Fruit fly (Drosophila melanogaster): ENCODE data around the gene mAcon1.

mAcon1 gene

DNA sequence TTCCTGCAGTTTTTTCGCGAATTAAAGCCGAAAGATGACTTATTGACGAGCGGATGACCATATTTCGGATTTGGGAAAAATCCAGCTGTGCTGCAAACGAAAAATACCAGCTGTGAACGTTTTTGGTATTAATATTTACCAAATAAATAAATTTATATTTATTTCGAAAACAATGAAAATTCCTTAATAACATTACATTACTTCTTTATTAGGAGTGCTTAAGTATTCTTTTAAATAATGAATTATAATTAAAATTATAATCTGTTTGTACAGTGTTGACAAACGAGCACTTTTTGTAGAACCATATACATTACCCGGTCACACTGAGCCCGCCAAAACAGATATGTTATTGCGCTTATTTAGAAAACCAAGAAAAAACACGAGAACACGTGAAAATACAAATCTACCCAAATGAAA, 11.3 kb downstream of the mAcon1 start, which contains the start of the genes bur and Mcm10:
TSS of gene bur (minus strand) at position 69 of the 417 bp plus-strand sequence.
TSS of gene Mcm10 (plus strand) at position 319 of the 417 bp plus-strand sequence.
- TF ChIP-seq CG8301 (tag; optimal IDR thresholded peaks at IDR 0.05) (no peak), CG34367 (tag; optimal IDR thresholded peaks at IDR 0.05) (no peak), EcR (GFP tag; optimal IDR thresholded peaks at IDR 0.05) (no peak), CG10348 (GFP tag; IDR thresholded peaks at IDR 0.05) (no peak), CG17806 (tag; optimal IDR thresholded peaks at IDR 0.05) (no peak), Pif1A (GFP tag; optimal IDR thresholded peaks at IDR 0.05) (no peak), Pif1B (GFP tag; optimal IDR thresholded peaks at IDR 0.05) (no peak), CG8159 (tag; optimal IDR thresholded peaks at IDR 0.05) (no peak), Ets98B (GFP tag; IDR thresholded peaks at IDR 0.05) (no peak), fd96Ca (GFP tag; IDR thresholded peaks at IDR 0.05) (no peak), rn (GFP tag; IDR thresholded peaks at IDR 0.05) (no peak), CG32121 (GFP tag; IDR thresholded peaks at IDR 0.05) (no peak), CG14655 (GFP tag; optimal IDR thresholded peaks at IDR 0.05) (no peak), CG9948 (tag; optimal IDR thresholded peaks at IDR 0.05) (no peak), CG13204 (GFP tag; optimal IDR thresholded peaks at IDR 0.05) (no peak), Snoo (tag; optimal IDR thresholded peaks at IDR 0.05) (no peak), D1 (tag; optimal IDR thresholded peaks at IDR 0.05) (no peak), CG4496 (GFP tag; IDR thresholded peaks at IDR 0.05) (no peak), CG15710 (tag; optimal IDR thresholded peaks at IDR 0.05) (no peak)

- no peak for TF ChIP-seq CG8301 (tag; optimal IDR thresholded peaks at IDR 0.05)
Observed at dm6 chr2L:21187753-21188152, 19.4 kb downstream of the mAcon1 start.

DNA sequence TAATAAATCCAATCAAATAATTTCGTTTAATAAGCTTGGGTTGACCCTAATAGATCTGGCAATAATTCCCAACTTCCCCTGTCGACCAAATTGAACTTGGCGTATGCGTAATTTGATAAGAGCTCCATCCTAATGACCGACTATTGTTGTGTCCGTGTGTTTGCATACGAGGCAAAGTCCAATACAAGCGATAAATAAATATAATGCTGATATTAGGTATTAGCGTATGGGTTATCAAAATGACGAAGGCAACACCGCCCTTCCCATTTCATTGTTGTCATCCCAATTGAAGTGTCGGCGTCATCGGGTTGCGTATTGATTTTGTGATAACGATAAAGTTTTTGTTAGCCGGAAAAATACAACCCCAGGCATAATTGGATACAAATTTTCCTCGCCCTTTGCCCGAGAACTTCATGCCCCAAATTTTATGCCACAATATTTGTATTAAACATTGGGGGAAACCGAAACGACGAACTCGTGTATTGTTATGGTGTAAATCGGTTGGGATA, 21.0 kb downstream of the mAcon1 start:
- TF ChIP-seq CG12605 (GFP tag; IDR thresholded peaks at IDR 0.05) (no peak), CG10348 (GFP tag; IDR thresholded peaks at IDR 0.05) (no peak), CG13204 (GFP tag; optimal IDR thresholded peaks at IDR 0.05) (no peak), Ets98B (GFP tag; IDR thresholded peaks at IDR 0.05) (no peak), CG14655 (GFP tag; optimal IDR thresholded peaks at IDR 0.05) (no peak), CG8301 (tag; optimal IDR thresholded peaks at IDR 0.05) (no peak), CG32121 (GFP tag; IDR thresholded peaks at IDR 0.05) (no peak), CG4496 (GFP tag; IDR thresholded peaks at IDR 0.05) (no peak), fd96Ca (GFP tag; IDR thresholded peaks at IDR 0.05) (no peak), D1 (tag; optimal IDR thresholded peaks at IDR 0.05) (no peak), CG17806 (tag; optimal IDR thresholded peaks at IDR 0.05) (no peak), gl (tag; optimal IDR thresholded peaks at IDR 0.05) (no peak), Pif1A (GFP tag; optimal IDR thresholded peaks at IDR 0.05) (no peak), EcR (GFP tag; optimal IDR thresholded peaks at IDR 0.05) (no peak), CG34367 (tag; optimal IDR thresholded peaks at IDR 0.05) (no peak), CG15710 (tag; optimal IDR thresholded peaks at IDR 0.05) (no peak), rn (GFP tag; IDR thresholded peaks at IDR 0.05) (no peak), Pif1B (GFP tag; optimal IDR thresholded peaks at IDR 0.05) (no peak), CG8159 (tag; optimal IDR thresholded peaks at IDR 0.05) (no peak), CG9948 (tag; optimal IDR thresholded peaks at IDR 0.05) (no peak)

DNA sequence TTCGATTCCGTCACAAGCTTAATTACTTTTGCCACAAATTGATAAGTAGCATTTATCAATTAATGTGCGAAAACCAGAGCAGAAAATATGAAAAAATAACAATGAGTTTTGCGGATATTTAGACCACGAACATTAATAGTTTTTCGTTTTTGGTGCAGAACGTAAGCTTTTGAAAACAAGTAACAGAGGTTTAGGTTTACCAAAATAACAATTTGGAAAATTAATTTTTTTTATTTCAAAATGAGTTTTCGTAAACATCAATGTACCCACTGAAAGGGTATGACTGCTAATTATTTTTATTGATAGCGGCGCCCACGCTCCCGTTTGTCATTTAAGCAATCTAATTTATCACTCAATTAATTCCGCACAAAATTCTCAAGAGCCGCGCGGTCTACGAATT, 27.0 kb downstream of the mAcon1 start:
- TF ChIP-seq CG17806 (tag; optimal IDR thresholded peaks at IDR 0.05) (no peak), gl (tag; optimal IDR thresholded peaks at IDR 0.05) (no peak), Snoo (tag; optimal IDR thresholded peaks at IDR 0.05) (no peak), CG15710 (tag; optimal IDR thresholded peaks at IDR 0.05) (no peak), CG4496 (GFP tag; IDR thresholded peaks at IDR 0.05) (no peak), CG9948 (tag; optimal IDR thresholded peaks at IDR 0.05) (no peak), fd96Ca (GFP tag; IDR thresholded peaks at IDR 0.05) (no peak), CG8301 (tag; optimal IDR thresholded peaks at IDR 0.05) (no peak), CG34367 (tag; optimal IDR thresholded peaks at IDR 0.05) (no peak), CG12605 (GFP tag; IDR thresholded peaks at IDR 0.05) (no peak), CG32121 (GFP tag; IDR thresholded peaks at IDR 0.05) (no peak), D1 (tag; optimal IDR thresholded peaks at IDR 0.05) (no peak), CG8159 (tag; optimal IDR thresholded peaks at IDR 0.05) (no peak), Ets98B (GFP tag; IDR thresholded peaks at IDR 0.05) (no peak), rn (GFP tag; IDR thresholded peaks at IDR 0.05) (no peak), CG14655 (GFP tag; optimal IDR thresholded peaks at IDR 0.05) (no peak), EcR (GFP tag; optimal IDR thresholded peaks at IDR 0.05) (no peak)

dm6 chr2L:21196511-21196910, 28.1 kb downstream of the mAcon1 start:
- TF ChIP-seq CG8301 (tag; optimal IDR thresholded peaks at IDR 0.05), result peak; percentile 58
- TF ChIP-seq fd96Ca (GFP tag; IDR thresholded peaks at IDR 0.05), result 0 out of 3 replicates have a peak, but pooled peaks have one; percentile 20
- peak; percentile 59 for TF ChIP-seq CG14655 (GFP tag; optimal IDR thresholded peaks at IDR 0.05)
- TF ChIP-seq Pif1B (GFP tag; optimal IDR thresholded peaks at IDR 0.05), result no peak
- TF ChIP-seq CG17806 (tag; optimal IDR thresholded peaks at IDR 0.05), result peak; percentile 17
- TF ChIP-seq CG8159 (tag; optimal IDR thresholded peaks at IDR 0.05), result peak; percentile 45
- no peak for TF ChIP-seq rn (GFP tag; IDR thresholded peaks at IDR 0.05)
- 0 out of 3 replicates have a peak, but pooled peaks have one; percentile 23 for TF ChIP-seq CG4496 (GFP tag; IDR thresholded peaks at IDR 0.05)
- TF ChIP-seq CG12605 (GFP tag; IDR thresholded peaks at IDR 0.05), result no peak
- peak; percentile 17 for TF ChIP-seq CG34367 (tag; optimal IDR thresholded peaks at IDR 0.05)
- TF ChIP-seq CG15710 (tag; optimal IDR thresholded peaks at IDR 0.05), result no peak
- TF ChIP-seq CG9948 (tag; optimal IDR thresholded peaks at IDR 0.05), result peak; percentile 50
- peak; percentile 20 for TF ChIP-seq Pif1A (GFP tag; optimal IDR thresholded peaks at IDR 0.05)
- TF ChIP-seq CG32121 (GFP tag; IDR thresholded peaks at IDR 0.05), result peak; percentile 47; the same call in 1 of the 2 replicates

dm6 chr2L:21197178-21197577, 28.8 kb downstream of the mAcon1 start:
- TF ChIP-seq CG14655 (GFP tag; optimal IDR thresholded peaks at IDR 0.05) (peak; percentile 53), rn (GFP tag; IDR thresholded peaks at IDR 0.05) (peak; percentile 55), D1 (tag; optimal IDR thresholded peaks at IDR 0.05) (no peak), EcR (GFP tag; optimal IDR thresholded peaks at IDR 0.05) (no peak), CG12605 (GFP tag; IDR thresholded peaks at IDR 0.05) (no peak), CG32121 (GFP tag; IDR thresholded peaks at IDR 0.05) (peak; percentile 52), fd96Ca (GFP tag; IDR thresholded peaks at IDR 0.05) (no peak), Pif1A (GFP tag; optimal IDR thresholded peaks at IDR 0.05) (peak; percentile 18), CG8301 (tag; optimal IDR thresholded peaks at IDR 0.05) (peak; percentile 45), CG17806 (tag; optimal IDR thresholded peaks at IDR 0.05) (peak; percentile 47), CG13204 (GFP tag; optimal IDR thresholded peaks at IDR 0.05) (no peak), gl (tag; optimal IDR thresholded peaks at IDR 0.05) (no peak), Ets98B (GFP tag; IDR thresholded peaks at IDR 0.05) (peak; percentile 42; the same call in 1 of the 2 replicates), Pif1B (GFP tag; optimal IDR thresholded peaks at IDR 0.05) (peak; percentile 30), Snoo (tag; optimal IDR thresholded peaks at IDR 0.05) (no peak), CG9948 (tag; optimal IDR thresholded peaks at IDR 0.05) (peak; percentile 40), CG8159 (tag; optimal IDR thresholded peaks at IDR 0.05) (peak; percentile 26), CG4496 (GFP tag; IDR thresholded peaks at IDR 0.05) (peak; percentile 60; the same call in 1 of the 3 replicates), CG15710 (tag; optimal IDR thresholded peaks at IDR 0.05) (no peak), CG10348 (GFP tag; IDR thresholded peaks at IDR 0.05) (no peak), CG34367 (tag; optimal IDR thresholded peaks at IDR 0.05) (no peak)
